Fruit fly (Drosophila melanogaster) whole organism, embryonic: ENCODE results near the gene Xport-B.

ENCODE experiments used
- BtbVII ChIP-seq: fragments of 200-800 bp; sonication (Bioruptor generic); optimal IDR thresholded peaks from 3 replicates; lab custom pipeline; 2017; ENCODE audit warnings: missing biosample characterization, mild to moderate bottlenecking, missing genetic modification characterization
- CG10431 ChIP-seq: fragments of 200-800 bp; sonication (Bioruptor generic); optimal IDR thresholded peaks from 3 replicates; lab custom pipeline; 2018; ENCODE audit warnings: missing biosample characterization, mild to moderate bottlenecking, missing genetic modification characterization
- CG12299 ChIP-seq: fragments of 200-800 bp; sonication (Bioruptor generic); optimal IDR thresholded peaks from 2 replicates; lab custom pipeline; 2018; ENCODE audit warnings: missing biosample characterization, mild to moderate bottlenecking, missing genetic modification characterization
- CG13775 ChIP-seq: fragments of 200-800 bp; sonication (Bioruptor generic); optimal IDR thresholded peaks from 3 replicates; lab custom pipeline; 2017; ENCODE audit warnings: missing biosample characterization, mild to moderate bottlenecking, missing genetic modification characterization
- CG13894 ChIP-seq: fragments of 200-800 bp; sonication (Bioruptor generic); optimal IDR thresholded peaks from 3 replicates; lab custom pipeline; 2018; ENCODE audit warnings: missing biosample characterization, mild to moderate bottlenecking, missing genetic modification characterization, moderate library complexity
- CG14014 ChIP-seq: fragments of 200-800 bp; sonication (Bioruptor generic); IDR thresholded peaks from 2 replicates; pipeline ENCODE4 v1.3.6; 2022; ENCODE audit warnings: missing biosample characterization, missing genetic modification characterization
- CG14667 ChIP-seq: fragments of 200-800 bp; sonication (Bioruptor generic); IDR thresholded peaks from 2 replicates; pipeline ENCODE4 v1.3.6; 2022; ENCODE audit warnings: missing biosample characterization, missing genetic modification characterization
- CG16779 ChIP-seq: fragments of 200-800 bp; sonication (Bioruptor generic); IDR thresholded peaks from 2 replicates; pipeline ENCODE4 v1.3.6; 2022; ENCODE audit warnings: missing biosample characterization, missing genetic modification characterization
- CG16813 ChIP-seq: fragments of 200-800 bp; sonication (Bioruptor generic); IDR thresholded peaks from 3 replicates; pipeline ENCODE4 v1.3.6; 2022; ENCODE audit warnings: missing biosample characterization, missing genetic modification characterization; ENCODE audit not compliant: partially characterized antibody
- CG17385 ChIP-seq: fragments of 200-800 bp; sonication (Bioruptor generic); optimal IDR thresholded peaks from 3 replicates; lab custom pipeline; 2018; ENCODE audit warnings: missing biosample characterization, mild to moderate bottlenecking, missing genetic modification characterization
- CG2199 ChIP-seq: fragments of 200-800 bp; sonication (Bioruptor generic); IDR thresholded peaks from 3 replicates; pipeline ENCODE4 v1.3.6; 2022; ENCODE audit warnings: missing biosample characterization, missing genetic modification characterization
- CG2678 ChIP-seq: fragments of 200-800 bp; sonication (Bioruptor generic); optimal IDR thresholded peaks from 3 replicates; lab custom pipeline; 2019; ENCODE audit warnings: missing biosample characterization, mild to moderate bottlenecking, missing genetic modification characterization, moderate library complexity
- CG31365 ChIP-seq: fragments of 200-800 bp; sonication (Bioruptor generic); optimal IDR thresholded peaks from 2 replicates; lab custom pipeline; 2018; ENCODE audit warnings: missing biosample characterization, mild to moderate bottlenecking, missing genetic modification characterization
- CG34224 ChIP-seq: fragments of 200-800 bp; sonication (Bioruptor generic); IDR thresholded peaks from 3 replicates; pipeline ENCODE4 v1.3.6; 2022; ENCODE audit warnings: missing biosample characterization, missing genetic modification characterization; ENCODE audit not compliant: partially characterized antibody
- CG3995 ChIP-seq: fragments of 200-800 bp; sonication (Bioruptor generic); optimal IDR thresholded peaks from 3 replicates; lab custom pipeline; 2016; ENCODE audit warnings: missing biosample characterization, missing genetic modification characterization
- CG4617 ChIP-seq: fragments of 200-800 bp; sonication (Bioruptor generic); optimal IDR thresholded peaks from 3 replicates; lab custom pipeline; 2016; ENCODE audit warnings: missing biosample characterization, missing genetic modification characterization, borderline replicate concordance
- CG4730 ChIP-seq: fragments of 200-800 bp; sonication (Bioruptor generic); IDR thresholded peaks from 2 replicates; pipeline ENCODE4 v1.3.6; 2022; ENCODE audit warnings: missing biosample characterization, missing genetic modification characterization
- CG4820 ChIP-seq: fragments of 200-800 bp; sonication (Bioruptor generic); optimal IDR thresholded peaks from 3 replicates; lab custom pipeline; 2016; ENCODE audit warnings: missing biosample characterization, missing genetic modification characterization
- CG6683 ChIP-seq: fragments of 200-800 bp; sonication (Bioruptor generic); optimal IDR thresholded peaks from 2 replicates; lab custom pipeline; 2017; ENCODE audit warnings: missing biosample characterization, mild to moderate bottlenecking, missing genetic modification characterization, missing genetic modification reagents
- CG7357 ChIP-seq: fragments of 200-800 bp; sonication (Bioruptor generic); IDR thresholded peaks from 3 replicates; pipeline ENCODE4 v1.3.6; 2022; ENCODE audit warnings: missing biosample characterization, missing genetic modification characterization
- CG7372 ChIP-seq: fragments of 200-800 bp; sonication (Bioruptor generic); IDR thresholded peaks from 2 replicates; pipeline ENCODE4 v1.3.6; 2022; ENCODE audit warnings: missing biosample characterization, missing genetic modification characterization
- CG7928 ChIP-seq: fragments of 200-800 bp; sonication (Bioruptor generic); optimal IDR thresholded peaks from 2 replicates; lab custom pipeline; 2017; ENCODE audit warnings: missing biosample characterization, mild to moderate bottlenecking, missing genetic modification characterization
- CG8359 ChIP-seq: fragments of 200-800 bp; sonication (Bioruptor generic); optimal IDR thresholded peaks from 2 replicates; lab custom pipeline; 2017; ENCODE audit warnings: missing biosample characterization, mild to moderate bottlenecking, missing genetic modification characterization, borderline replicate concordance
- CG9797 ChIP-seq: fragments of 200-800 bp; sonication (Bioruptor generic); optimal IDR thresholded peaks from 3 replicates; lab custom pipeline; 2018; ENCODE audit warnings: missing biosample characterization, mild to moderate bottlenecking, missing genetic modification characterization
- CG9932 ChIP-seq: fragments of 200-800 bp; sonication (Bioruptor generic); IDR thresholded peaks from 2 replicates; pipeline ENCODE4 v1.3.6; 2022; ENCODE audit warnings: missing biosample characterization, missing genetic modification characterization
- D ChIP-seq, 2 experiments: fragments of 200-800 bp in 1 of 2; fragments of >200 bp in 1 of 2; sonication (Bioruptor generic) in 1 of 2; optimal IDR thresholded peaks; 2 replicates in 1 of 2; 3 replicates in 1 of 2; lab custom pipeline; 2017; ENCODE audit warnings: mild to moderate bottlenecking in 1 of 2, missing biosample characterization in 1 of 2, missing genetic modification characterization in 1 of 2, missing genetic modification reagents in 1 of 2
- Ets65A ChIP-seq: fragments of 200-800 bp; sonication (Bioruptor generic); peaks from one replicate; lab custom pipeline; 2016; ENCODE audit warnings: missing biosample characterization, missing genetic modification characterization
- Fer2 ChIP-seq: fragments of 200-800 bp; sonication (Bioruptor generic); optimal IDR thresholded peaks from 2 replicates; lab custom pipeline; 2018; ENCODE audit warnings: missing biosample characterization, mild to moderate bottlenecking, missing genetic modification characterization, moderate library complexity
- Jarid2 ChIP-seq: fragments of 200-800 bp; sonication (Bioruptor generic); optimal IDR thresholded peaks from 3 replicates; lab custom pipeline; 2017; ENCODE audit warnings: mild to moderate bottlenecking, missing biosample characterization, missing genetic modification reagents, missing genetic modification characterization
- MESR4 ChIP-seq: fragments of 200-800 bp; sonication (Bioruptor generic); optimal IDR thresholded peaks from 2 replicates; lab custom pipeline; 2018; ENCODE audit warnings: missing biosample characterization, mild to moderate bottlenecking, missing genetic modification characterization, moderate library complexity
- Myb ChIP-seq: fragments of 200-800 bp; sonication (Bioruptor generic); optimal IDR thresholded peaks from 2 replicates; lab custom pipeline; 2016; ENCODE audit warnings: missing biosample characterization, missing genetic modification characterization
- Oli ChIP-seq: fragments of 200-800 bp; sonication (Bioruptor generic); optimal IDR thresholded peaks from 2 replicates; lab custom pipeline; 2018; ENCODE audit warnings: missing biosample characterization, mild to moderate bottlenecking, missing genetic modification characterization, moderate library complexity
- bbx ChIP-seq: fragments of 200-800 bp; sonication (Bioruptor generic); IDR thresholded peaks from 2 replicates; pipeline ENCODE4 v1.3.6; 2022; ENCODE audit warnings: missing biosample characterization, missing genetic modification characterization; ENCODE audit not compliant: partially characterized antibody
- cato ChIP-seq: fragments of 200-800 bp; sonication (Bioruptor generic); optimal IDR thresholded peaks from 2 replicates; lab custom pipeline; 2016; ENCODE audit warnings: missing biosample characterization, missing genetic modification characterization, borderline replicate concordance
- ftz-f1 ChIP-seq: fragments of 200-800 bp; sonication (Bioruptor generic); optimal IDR thresholded peaks from 2 replicates; lab custom pipeline; 2016; ENCODE audit warnings: missing biosample characterization, missing genetic modification characterization
- fu2 ChIP-seq: fragments of 200-800 bp; sonication (Bioruptor generic); optimal IDR thresholded peaks from 2 replicates; lab custom pipeline; 2016; ENCODE audit warnings: missing biosample characterization, missing genetic modification characterization
- insv ChIP-seq, 2 experiments: fragments of 200-800 bp; sonication (Bioruptor generic); optimal IDR thresholded peaks; 3 replicates each; lab custom pipeline; 2016 to 2018; ENCODE audit warnings: missing biosample characterization in 2 of 2, missing genetic modification characterization in 2 of 2
- nmo ChIP-seq: fragments of 200-800 bp; sonication (Bioruptor generic); optimal IDR thresholded peaks from 2 replicates; lab custom pipeline; 2018; ENCODE audit warnings: missing biosample characterization, mild to moderate bottlenecking, missing genetic modification characterization, moderate library complexity
- prd ChIP-seq, 3 experiments: fragments of >200 bp in 2 of 3; fragments of 200-800 bp in 1 of 3; sonication (Bioruptor generic) in 1 of 3; optimal IDR thresholded peaks in 2 of 3; IDR thresholded peaks in 1 of 3; 2 replicates in 2 of 3; 3 replicates in 1 of 3; pipeline versions ENCODE4 v1.3.6 to Lab custom; 2017 to 2022; ENCODE audit warnings: missing biosample characterization in 1 of 3, missing genetic modification characterization in 1 of 3
- repo ChIP-seq: fragments of 200-800 bp; sonication (Bioruptor generic); optimal IDR thresholded peaks from 2 replicates; lab custom pipeline; 2016; ENCODE audit warnings: missing biosample characterization, missing genetic modification characterization
- salm ChIP-seq: fragments of 200-800 bp; sonication (Bioruptor generic); optimal IDR thresholded peaks from 2 replicates; lab custom pipeline; 2018; ENCODE audit warnings: missing biosample characterization, mild to moderate bottlenecking, missing genetic modification characterization
- sc ChIP-seq, 3 experiments: fragments of >200 bp in 2 of 3; fragments of 200-800 bp in 1 of 3; sonication (Bioruptor generic) in 1 of 3; optimal IDR thresholded peaks; 2 replicates in 2 of 3; 3 replicates in 1 of 3; lab custom pipeline; 2017; ENCODE audit warnings: mild to moderate bottlenecking in 1 of 3, missing biosample characterization in 1 of 3, missing genetic modification characterization in 1 of 3, missing genetic modification reagents in 1 of 3
- slou ChIP-seq: fragments of 200-800 bp; sonication (Bioruptor generic); optimal IDR thresholded peaks from 3 replicates; lab custom pipeline; 2016; ENCODE audit warnings: missing biosample characterization, missing genetic modification characterization
- slp2 ChIP-seq: fragments of 200-800 bp; sonication (Bioruptor generic); optimal IDR thresholded peaks from 2 replicates; lab custom pipeline; 2016; ENCODE audit warnings: missing biosample characterization, missing genetic modification characterization
- sna ChIP-seq: fragments of 200-800 bp; sonication (Bioruptor generic); IDR thresholded peaks from 2 replicates; pipeline ENCODE4 v1.3.6; 2022; ENCODE audit warnings: missing biosample characterization, missing genetic modification characterization; ENCODE audit not compliant: partially characterized antibody
- tup ChIP-seq: fragments of 200-800 bp; sonication (Bioruptor generic); optimal IDR thresholded peaks from 2 replicates; lab custom pipeline; 2016; ENCODE audit warnings: missing biosample characterization, mild to moderate bottlenecking, missing genetic modification characterization, moderate library complexity
- twi ChIP-seq: fragments of 200-800 bp; optimal IDR thresholded peaks from 2 replicates; lab custom pipeline; 2019; ENCODE audit warnings: missing biosample characterization, mild to moderate bottlenecking, missing genetic modification characterization, moderate library complexity
- unc-4 ChIP-seq: fragments of 200-800 bp; sonication (Bioruptor generic); IDR thresholded peaks from 2 replicates; pipeline ENCODE4 v1.3.6; 2022; ENCODE audit warnings: missing biosample characterization, missing genetic modification characterization; ENCODE audit not compliant: partially characterized antibody

The Xport-B gene

dm6 chr3R:19908863-19909343 lies 6.3 kb downstream of the Xport-B start (continued):
- peak; percentile 63 for TF ChIP-seq CG7372 (GFP tag; lab: Robert Waterston, UW)
- peak; percentile 88 for TF ChIP-seq Oli (tag; lab: Kevin White, UChicago)
- TF ChIP-seq CG3995 (GFP tag; lab: Kevin White, UChicago) = peak; percentile 29
- TF ChIP-seq cato (GFP tag; lab: Kevin White, UChicago) = peak; percentile 69
- TF ChIP-seq D (optimal IDR thresholded peaks at IDR 0.05; lab: Kevin White, UChicago) = no peak
- TF ChIP-seq D (GFP tag; optimal IDR thresholded peaks at IDR 0.05; lab: Kevin White, UChicago) = peak; percentile 67
- no peak for TF ChIP-seq ftz-f1 (GFP tag; lab: Kevin White, UChicago)
- peak; percentile 76 for TF ChIP-seq CG9932 (GFP tag; lab: Robert Waterston, UW)
- no peak for TF ChIP-seq slou
- TF ChIP-seq fu2 (GFP tag; lab: Kevin White, UChicago) = peak; percentile 64
- peak; percentile 55 for TF ChIP-seq CG4617 (GFP tag; lab: Kevin White, UChicago)
- TF ChIP-seq salm (tag; lab: Kevin White, UChicago) = peak; percentile 70
- TF ChIP-seq prd (optimal IDR thresholded peaks at IDR 0.05; lab: Kevin White, UChicago) = no peak
- TF ChIP-seq prd (GFP tag; IDR thresholded peaks at IDR 0.05; lab: Robert Waterston, UW) = peak; percentile 90
- TF ChIP-seq Ets65A = peak; percentile 57
- TF ChIP-seq Myb (GFP tag; lab: Kevin White, UChicago) = peak; percentile 65
- TF ChIP-seq CG4820 (GFP tag; lab: Kevin White, UChicago) = peak; percentile 73
- peak; percentile 68; the same call in 1 of the 2 replicates for TF ChIP-seq CG16779 (GFP tag; lab: Robert Waterston, UW)
- no peak for TF ChIP-seq CG10431 (GFP tag; lab: Kevin White, UChicago)
- peak; percentile 78 for TF ChIP-seq slp2 (GFP tag; lab: Kevin White, UChicago)
- no peak for TF ChIP-seq MESR4 (GFP tag; lab: Kevin White, UChicago)
- no peak for TF ChIP-seq twi (tag; lab: Kevin White, UChicago)
- TF ChIP-seq BtbVII (GFP tag; lab: Kevin White, UChicago) = peak; percentile 70
- peak; percentile 66; the same call in 2 of the 3 replicates for TF ChIP-seq CG7357 (GFP tag; lab: Robert Waterston, UW)
- TF ChIP-seq Jarid2 (GFP tag; lab: Kevin White, UChicago) = peak; percentile 52
- no peak for TF ChIP-seq unc-4 (GFP tag; lab: Robert Waterston, UW)
- no peak for TF ChIP-seq insv (GFP tag; optimal IDR thresholded peaks at IDR 0.05; lab: Kevin White, UChicago)
- no peak for TF ChIP-seq bbx
- peak; percentile 67 for TF ChIP-seq repo (GFP tag; lab: Kevin White, UChicago)
- TF ChIP-seq CG31365 = peak; percentile 60
- TF ChIP-seq CG34224 = no peak
- TF ChIP-seq CG2199 (GFP tag; lab: Robert Waterston, UW) = peak; percentile 73; the same call in 1 of the 3 replicates
- TF ChIP-seq CG6683 (GFP tag; lab: Kevin White, UChicago) = peak; percentile 53
- TF ChIP-seq CG7928 (GFP tag; lab: Kevin White, UChicago) = no peak
- peak; percentile 81 for TF ChIP-seq CG14014
- TF ChIP-seq CG9797 (GFP tag; lab: Kevin White, UChicago) = no peak
- TF ChIP-seq CG17385 (GFP tag; lab: Kevin White, UChicago) = peak; percentile 79
- no peak for TF ChIP-seq CG16813
- TF ChIP-seq Fer2 = no peak
- no peak for TF ChIP-seq sc (optimal IDR thresholded peaks at IDR 0.05; lab: Kevin White, UChicago)
- TF ChIP-seq sc (GFP tag; optimal IDR thresholded peaks at IDR 0.05; lab: Kevin White, UChicago) = peak; percentile 61
- no peak for TF ChIP-seq sna
- TF ChIP-seq CG8359 = peak; percentile 56
- peak; percentile 77 for TF ChIP-seq CG4730 (GFP tag; lab: Robert Waterston, UW)
- TF ChIP-seq CG13775 (GFP tag; lab: Kevin White, UChicago) = peak; percentile 68
- peak; percentile 84 for TF ChIP-seq CG2678
- TF ChIP-seq nmo (GFP tag; lab: Kevin White, UChicago) = peak; percentile 60
- TF ChIP-seq tup = peak; percentile 28
- peak; percentile 84 for TF ChIP-seq CG14667
- TF ChIP-seq CG13894 (tag; lab: Kevin White, UChicago) = peak; percentile 41
- peak; percentile 49 for TF ChIP-seq CG12299 (tag; lab: Kevin White, UChicago)
